Worm (Caenorhabditis elegans) whole organism, L2 larva: ENCODE measurements around the gene dhhc-13.

Source experiments
- C34F6.9 ChIP-seq: fragments of 150-350 bp; optimal IDR thresholded peaks from 2 replicates; lab custom pipeline; 2014; ENCODE audit warnings: missing biosample characterization, missing genetic modification characterization
- F13H6.1 ChIP-seq: sonication (generic microtip); optimal IDR thresholded peaks from 2 replicates; lab custom pipeline; 2016; ENCODE audit warnings: missing genetic modification characterization, missing compliant biosample characterization
- R02D3.7 ChIP-seq: fragments of 150-350 bp; optimal IDR thresholded peaks from 2 replicates; lab custom pipeline; 2014; ENCODE audit warnings: missing biosample characterization, missing genetic modification characterization
- ZK546.5 ChIP-seq: sonication (generic microtip); optimal IDR thresholded peaks from 2 replicates; lab custom pipeline; 2017; ENCODE audit warnings: missing biosample characterization, missing genetic modification characterization
- alr-1 ChIP-seq: fragments of 150-350 bp; optimal IDR thresholded peaks from 2 replicates; lab custom pipeline; 2014; ENCODE audit warnings: missing biosample characterization, missing genetic modification characterization
- aly-2 ChIP-seq: fragments of 150-350 bp; optimal IDR thresholded peaks from 2 replicates; lab custom pipeline; 2014; ENCODE audit warnings: missing biosample characterization, missing genetic modification characterization
- ama-1 ChIP-seq: fragments of 150-350 bp; optimal IDR thresholded peaks from 2 replicates; lab custom pipeline; 2018; ENCODE audit warnings: inconsistent platforms
- blmp-1 ChIP-seq: sonication (generic microtip); optimal IDR thresholded peaks from 2 replicates; lab custom pipeline; 2017; ENCODE audit warnings: missing genetic modification characterization, mild to moderate bottlenecking, missing compliant biosample characterization, antibody characterized with exemption, moderate library complexity; ENCODE audit not compliant: insufficient read depth
- ceh-16 ChIP-seq: fragments of 150-350 bp; optimal IDR thresholded peaks from 2 replicates; lab custom pipeline; 2014; ENCODE audit warnings: missing biosample characterization, missing genetic modification characterization
- ceh-82 ChIP-seq: fragments of 150-350 bp; optimal IDR thresholded peaks from 2 replicates; lab custom pipeline; 2014; ENCODE audit warnings: missing biosample characterization, missing genetic modification characterization
- crh-2 ChIP-seq: sonication (generic microtip); optimal IDR thresholded peaks from 2 replicates; lab custom pipeline; 2017; ENCODE audit warnings: missing biosample characterization, missing genetic modification characterization
- dmd-4 ChIP-seq: sonication (generic microtip); optimal IDR thresholded peaks from 2 replicates; lab custom pipeline; 2017; ENCODE audit warnings: missing biosample characterization, missing genetic modification characterization
- elt-1 ChIP-seq: fragments of 150-350 bp; optimal IDR thresholded peaks from 2 replicates; lab custom pipeline; 2014; ENCODE audit warnings: missing biosample characterization, missing genetic modification characterization
- elt-3 ChIP-seq: sonication (generic microtip); optimal IDR thresholded peaks from 2 replicates; lab custom pipeline; 2017; ENCODE audit warnings: missing biosample characterization, missing genetic modification characterization
- lin-11 ChIP-seq: fragments of 150-350 bp; sonication (generic microtip); optimal IDR thresholded peaks from 2 replicates; lab custom pipeline; 2014; ENCODE audit warnings: missing biosample characterization, missing genetic modification characterization, inconsistent platforms, mixed read lengths
- lin-13 ChIP-seq: fragments of 150-350 bp; optimal IDR thresholded peaks from 2 replicates; lab custom pipeline; 2014; ENCODE audit warnings: missing biosample characterization, missing genetic modification reagents, missing genetic modification characterization
- lin-39 ChIP-seq: fragments of 150-350 bp; optimal IDR thresholded peaks from 2 replicates; lab custom pipeline; 2014; ENCODE audit warnings: missing biosample characterization, missing genetic modification reagents, missing genetic modification characterization
- lsy-2 ChIP-seq, 2 experiments: fragments of 150-350 bp in 1 of 2; sonication (generic microtip) in 1 of 2; optimal IDR thresholded peaks; 2 replicates each; lab custom pipeline; 2014 to 2017; ENCODE audit warnings: missing biosample characterization in 2 of 2, missing genetic modification characterization in 2 of 2
- mab-5 ChIP-seq: fragments of 150-350 bp; optimal IDR thresholded peaks from 2 replicates; lab custom pipeline; 2014; ENCODE audit warnings: missing biosample characterization, missing genetic modification characterization
- mdl-1 ChIP-seq, 2 experiments: fragments of 150-350 bp in 1 of 2; sonication (generic microtip) in 1 of 2; optimal IDR thresholded peaks; 2 replicates each; lab custom pipeline; 2017; ENCODE audit warnings: missing biosample characterization in 2 of 2, missing genetic modification characterization in 2 of 2
- nhr-10 ChIP-seq: sonication (generic microtip); optimal IDR thresholded peaks from 2 replicates; lab custom pipeline; 2017; ENCODE audit warnings: missing biosample characterization, missing genetic modification characterization
- nhr-11 ChIP-seq: fragments of 150-350 bp; optimal IDR thresholded peaks from 2 replicates; lab custom pipeline; 2014; ENCODE audit warnings: missing biosample characterization, missing genetic modification characterization
- nhr-12 ChIP-seq: fragments of 150-350 bp; optimal IDR thresholded peaks from 2 replicates; lab custom pipeline; 2014; ENCODE audit warnings: missing biosample characterization, missing genetic modification characterization
- nhr-129 ChIP-seq: fragments of 150-350 bp; optimal IDR thresholded peaks from 2 replicates; lab custom pipeline; 2014; ENCODE audit warnings: missing biosample characterization, missing genetic modification characterization
- nhr-21 ChIP-seq: fragments of 150-350 bp; optimal IDR thresholded peaks from 2 replicates; lab custom pipeline; 2014; ENCODE audit warnings: missing biosample characterization, missing genetic modification characterization
- nhr-23 ChIP-seq: fragments of 150-350 bp; optimal IDR thresholded peaks from 2 replicates; lab custom pipeline; 2014; ENCODE audit warnings: missing biosample characterization, missing genetic modification reagents, missing genetic modification characterization
- nhr-237 ChIP-seq: fragments of 150-350 bp; optimal IDR thresholded peaks from 2 replicates; lab custom pipeline; 2014; ENCODE audit warnings: missing biosample characterization, missing genetic modification characterization
- nhr-25 ChIP-seq: fragments of 150-350 bp; sonication (generic microtip); optimal IDR thresholded peaks from 3 replicates; lab custom pipeline; 2014; ENCODE audit warnings: missing biosample characterization, missing genetic modification characterization
- nhr-6 ChIP-seq: fragments of 150-350 bp; optimal IDR thresholded peaks from 2 replicates; lab custom pipeline; 2014; ENCODE audit warnings: missing biosample characterization, missing genetic modification characterization
- peb-1 ChIP-seq: fragments of 150-350 bp; optimal IDR thresholded peaks from 2 replicates; lab custom pipeline; 2014; ENCODE audit warnings: missing biosample characterization, missing genetic modification characterization
- skn-1 ChIP-seq: sonication (generic microtip); optimal IDR thresholded peaks from 2 replicates; lab custom pipeline; 2017; ENCODE audit warnings: missing biosample characterization, missing genetic modification characterization
- sma-9 ChIP-seq, 2 experiments: fragments of 150-350 bp in 1 of 2; sonication (generic microtip) in 1 of 2; optimal IDR thresholded peaks; 2 replicates each; lab custom pipeline; 2014 to 2016; ENCODE audit warnings: missing genetic modification characterization in 2 of 2, mild to moderate bottlenecking in 1 of 2, missing biosample characterization in 1 of 2, missing compliant biosample characterization in 1 of 2, missing genetic modification reagents in 1 of 2, moderate library complexity in 1 of 2
- snpc-4 ChIP-seq: fragments of 150-350 bp; optimal IDR thresholded peaks from 2 replicates; lab custom pipeline; 2014; ENCODE audit warnings: missing biosample characterization, missing genetic modification characterization
- unc-39 ChIP-seq: fragments of 150-350 bp; optimal IDR thresholded peaks from 2 replicates; lab custom pipeline; 2014; ENCODE audit warnings: missing biosample characterization, missing genetic modification characterization
- unc-55 ChIP-seq: fragments of 150-350 bp; sonication (generic microtip); optimal IDR thresholded peaks from 3 replicates; lab custom pipeline; 2014; ENCODE audit warnings: missing biosample characterization, missing genetic modification reagents, missing genetic modification characterization
- unc-62 ChIP-seq: fragments of 150-350 bp; optimal IDR thresholded peaks from 2 replicates; lab custom pipeline; 2014; ENCODE audit warnings: missing biosample characterization, missing genetic modification reagents, missing genetic modification characterization
- ztf-1 ChIP-seq: fragments of 200-800 bp; sonication (Bioruptor generic); conservative IDR thresholded peaks from 2 replicates; pipeline ENCODE4 v1.3.6; 2022; ENCODE audit warnings: missing genetic modification characterization, missing compliant biosample characterization
- ztf-11 ChIP-seq: sonication (generic microtip); optimal IDR thresholded peaks from 2 replicates; lab custom pipeline; 2017; ENCODE audit warnings: missing biosample characterization, missing genetic modification characterization
- ztf-4 ChIP-seq: fragments of 150-350 bp; optimal IDR thresholded peaks from 2 replicates; lab custom pipeline; 2014; ENCODE audit warnings: missing biosample characterization, missing genetic modification characterization

The dhhc-13 gene

ce11 chrIV:5939908-5940307, 22.8 kb downstream of the dhhc-13 start:
- TF ChIP-seq elt-3 (tag; lab: Kevin White, UChicago) (no peak), ceh-16 (tag; lab: Kevin White, UChicago) (no peak), nhr-12 (tag; lab: Kevin White, UChicago) (no peak), ztf-11 (tag; lab: Kevin White, UChicago) (no peak), unc-55 (GFP tag; lab: Kevin White, UChicago) (no peak), lsy-2 (tag; optimal IDR thresholded peaks at IDR 0.05; lab: Kevin White, UChicago) (peak in 1 of 2 experiments; percentile 44), mdl-1 (tag; optimal IDR thresholded peaks at IDR 0.05; lab: Kevin White, UChicago) (no peak), dmd-4 (no peak)

DNA sequence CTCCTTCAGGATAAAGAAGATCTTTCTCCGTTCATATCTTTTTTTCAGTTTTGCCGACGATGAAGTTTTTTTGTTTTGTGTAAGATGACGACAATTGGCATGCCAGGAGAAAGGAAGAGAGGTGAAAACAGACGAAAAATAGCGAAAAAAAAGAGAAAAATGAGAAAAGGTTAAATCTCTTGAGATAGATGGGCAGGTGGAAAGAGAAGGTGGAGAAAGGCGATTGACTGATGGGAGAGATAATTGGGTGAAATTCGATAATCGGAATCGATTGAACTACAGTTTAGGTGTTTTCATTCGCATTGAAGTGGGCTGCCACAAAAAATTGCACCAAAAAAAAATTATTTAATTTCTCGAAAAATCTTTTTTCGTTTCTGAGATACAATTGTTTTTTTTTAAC, 23.5 kb downstream of the dhhc-13 start:
- TF ChIP-seq aly-2 (tag; lab: Kevin White, UChicago): no peak
- TF ChIP-seq ztf-1: no peak
- peak; percentile 90 for TF ChIP-seq blmp-1
- no peak for TF ChIP-seq crh-2 (tag; lab: Kevin White, UChicago)
- TF ChIP-seq peb-1 (tag; lab: Kevin White, UChicago): no peak
- no peak for TF ChIP-seq lin-39 (tag; lab: Kevin White, UChicago)
- no peak for TF ChIP-seq R02D3.7 (tag; lab: Kevin White, UChicago)
- no peak for TF ChIP-seq nhr-11 (tag; lab: Kevin White, UChicago)
- no peak for TF ChIP-seq ama-1
- no peak for TF ChIP-seq unc-55 (GFP tag; lab: Kevin White, UChicago)
- no peak for TF ChIP-seq nhr-6
- no peak for TF ChIP-seq C34F6.9
- peak; percentile 42 for TF ChIP-seq F13H6.1 (tag; lab: Kevin White, UChicago)
- no peak for TF ChIP-seq dmd-4
- TF ChIP-seq nhr-25 (tag; lab: Kevin White, UChicago): peak; percentile 23
- peak; percentile 50 for TF ChIP-seq nhr-129 (tag; lab: Kevin White, UChicago)
- no peak for TF ChIP-seq snpc-4 (tag; lab: Kevin White, UChicago)
- TF ChIP-seq unc-62: no peak
- TF ChIP-seq unc-39 (tag; lab: Kevin White, UChicago): no peak
- TF ChIP-seq nhr-23 (tag; lab: Kevin White, UChicago): no peak
- no peak for TF ChIP-seq ceh-16 (tag; lab: Kevin White, UChicago)
- TF ChIP-seq alr-1 (tag; lab: Kevin White, UChicago): no peak
- TF ChIP-seq nhr-10 (tag; lab: Kevin White, UChicago): no peak
- TF ChIP-seq mab-5 (tag; lab: Kevin White, UChicago): no peak
- TF ChIP-seq sma-9 (GFP tag; optimal IDR thresholded peaks at IDR 0.05; lab: Kevin White, UChicago): peak; percentile 2
- TF ChIP-seq sma-9 (tag; optimal IDR thresholded peaks at IDR 0.05; lab: Kevin White, UChicago): no peak
- peak in 1 of 2 experiments; percentile 20 for TF ChIP-seq lsy-2 (tag; optimal IDR thresholded peaks at IDR 0.05; lab: Kevin White, UChicago)
- no peak for TF ChIP-seq nhr-237 (tag; lab: Kevin White, UChicago)
- no peak for TF ChIP-seq ztf-4
- TF ChIP-seq nhr-12 (tag; lab: Kevin White, UChicago): no peak
- TF ChIP-seq lin-11 (tag; lab: Kevin White, UChicago): no peak
- TF ChIP-seq elt-1 (tag; lab: Kevin White, UChicago): no peak

DNA sequence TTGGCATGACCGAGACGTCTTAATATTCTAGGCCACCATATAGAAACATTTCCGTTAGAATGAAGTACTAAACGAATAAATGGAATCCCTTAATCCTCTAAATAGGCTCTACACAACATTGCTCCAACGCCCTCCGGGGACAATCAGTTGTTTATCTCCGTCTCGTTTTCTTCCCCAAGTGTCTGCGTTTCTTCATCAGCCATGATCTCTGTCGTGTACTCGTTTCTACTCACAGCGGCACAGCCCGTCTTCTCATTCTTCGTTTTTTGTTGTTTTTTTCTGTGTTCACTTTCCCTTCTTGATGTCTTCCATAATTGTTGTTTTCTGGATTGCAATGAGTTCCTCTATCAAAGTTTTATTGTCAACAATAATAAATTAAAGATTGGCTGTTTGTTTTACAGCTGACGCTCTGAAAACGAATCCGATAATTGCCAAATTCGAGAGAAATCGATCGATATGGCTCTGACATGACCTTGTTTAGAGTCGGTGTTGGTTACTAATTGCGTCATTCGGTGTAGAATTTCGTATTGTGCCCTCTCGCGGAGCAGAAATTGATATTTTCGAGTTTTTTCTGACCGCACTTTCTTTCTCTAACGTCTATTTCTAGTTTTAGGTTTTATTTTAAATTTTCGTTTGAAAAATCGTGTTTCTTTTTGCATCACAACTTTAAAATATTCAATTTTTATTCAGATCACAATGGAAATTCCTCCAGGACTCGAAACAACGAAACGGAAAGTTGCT, 24.3 kb downstream of the dhhc-13 start, which contains the start of gene pfkb-1.2:
TSS of gene pfkb-1.2 (plus strand) at position 691 of the 741 bp plus-strand sequence.
- TF ChIP-seq lsy-2 (tag; optimal IDR thresholded peaks at IDR 0.05; lab: Kevin White, UChicago): peak in 1 of 2 experiments; percentile 14
- TF ChIP-seq C34F6.9: peak; percentile 30
- TF ChIP-seq ceh-82 (tag; lab: Kevin White, UChicago): no peak

DNA sequence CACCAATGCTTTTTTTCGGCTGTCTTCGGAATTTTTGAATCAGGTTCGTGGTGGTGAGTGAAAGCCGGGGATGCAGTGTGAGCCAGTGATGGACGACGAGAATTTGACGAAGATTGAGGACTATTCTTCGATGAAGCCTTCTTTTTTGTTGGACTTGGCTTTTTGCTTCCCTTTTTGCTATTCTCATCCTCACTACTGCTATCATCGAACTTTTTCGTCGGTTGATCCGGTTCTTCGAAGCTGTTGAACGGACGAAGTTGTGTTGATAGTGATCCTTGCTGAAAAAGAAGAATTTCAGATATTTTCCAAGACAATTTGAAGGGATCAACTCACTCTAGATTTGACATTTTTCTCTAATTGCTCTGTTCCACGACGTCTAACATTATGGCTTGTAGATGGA, 27.0 kb downstream of the dhhc-13 start:
- no peak for TF ChIP-seq ztf-1
- no peak for TF ChIP-seq skn-1 (tag; lab: Kevin White, UChicago)
- no peak for TF ChIP-seq ZK546.5
- no peak for TF ChIP-seq elt-1 (tag; lab: Kevin White, UChicago)
- TF ChIP-seq lin-13: no peak
- no peak for TF ChIP-seq nhr-21 (tag; lab: Kevin White, UChicago)
- TF ChIP-seq nhr-10 (tag; lab: Kevin White, UChicago): no peak
- TF ChIP-seq nhr-23 (tag; lab: Kevin White, UChicago): no peak
- TF ChIP-seq lin-11 (tag; lab: Kevin White, UChicago): no peak
- no peak for TF ChIP-seq snpc-4 (tag; lab: Kevin White, UChicago)
- TF ChIP-seq lin-39 (tag; lab: Kevin White, UChicago): no peak
- no peak for TF ChIP-seq mab-5 (tag; lab: Kevin White, UChicago)
- TF ChIP-seq alr-1 (tag; lab: Kevin White, UChicago): no peak
- no peak for TF ChIP-seq ceh-82 (tag; lab: Kevin White, UChicago)
- no peak for TF ChIP-seq unc-62
- TF ChIP-seq ama-1: no peak
